Worm (Caenorhabditis elegans): ENCODE data around the gene acl-2.

ce11 chrV:9995791-9996190, 35.1 kb downstream of the acl-2 start, which contains the start of gene K08H10.6:
- TF ChIP-seq unc-55 (GFP tag; optimal IDR thresholded peaks at IDR 0.05), result no peak
- no peak for TF ChIP-seq nhr-21 (tag; optimal IDR thresholded peaks at IDR 0.05)
- no peak for TF ChIP-seq gmeb-1 (tag; optimal IDR thresholded peaks at IDR 0.05)
- TF ChIP-seq skn-1 (tag; optimal IDR thresholded peaks at IDR 0.05), result no peak
- no peak for TF ChIP-seq egl-27 (tag; optimal IDR thresholded peaks at IDR 0.05)
- TF ChIP-seq snpc-4 (tag; optimal IDR thresholded peaks at IDR 0.05), result no peak
- no peak for TF ChIP-seq alr-1 (tag; optimal IDR thresholded peaks at IDR 0.05)
- TF ChIP-seq aly-2 (tag; optimal IDR thresholded peaks at IDR 0.05), result no peak
- TF ChIP-seq ztf-11 (tag; optimal IDR thresholded peaks at IDR 0.05), result no peak
- no peak for TF ChIP-seq unc-62 (GFP tag; optimal IDR thresholded peaks at IDR 0.05)
- no peak for TF ChIP-seq ceh-82 (tag; optimal IDR thresholded peaks at IDR 0.05)
- TF ChIP-seq fos-1 (tag; optimal IDR thresholded peaks at IDR 0.05), result no peak

Measured in whole organism, L2 larva.